Fruit fly (Drosophila melanogaster) whole organism, embryonic: ENCODE data around the gene CG11598.

ENCODE experiments used
- Atf6 ChIP-seq: fragments of 200-800 bp; sonication (Bioruptor generic); IDR thresholded peaks from 2 replicates; pipeline ENCODE4 v1.3.6; 2022; ENCODE audit warnings: missing biosample characterization, missing genetic modification characterization
- B-H1 ChIP-seq: fragments of 200-800 bp; sonication (Bioruptor generic); IDR thresholded peaks from 3 replicates; pipeline ENCODE4 v1.3.6; 2022; ENCODE audit warnings: missing biosample characterization, missing genetic modification characterization
- BtbVII ChIP-seq: fragments of 200-800 bp; sonication (Bioruptor generic); optimal IDR thresholded peaks from 3 replicates; lab custom pipeline; 2017; ENCODE audit warnings: missing biosample characterization, mild to moderate bottlenecking, missing genetic modification characterization
- CG11504 ChIP-seq: fragments of 200-800 bp; sonication (Bioruptor generic); optimal IDR thresholded peaks from 3 replicates; lab custom pipeline; 2019; ENCODE audit warnings: missing biosample characterization, mild to moderate bottlenecking, missing genetic modification characterization, moderate library complexity
- CG11560 ChIP-seq: fragments of 200-800 bp; sonication (Bioruptor generic); IDR thresholded peaks from 3 replicates; pipeline ENCODE4 v1.3.6; 2022; ENCODE audit warnings: missing biosample characterization, missing genetic modification characterization
- CG11696 ChIP-seq: fragments of 200-800 bp; sonication (Bioruptor generic); IDR thresholded peaks from 2 replicates; pipeline ENCODE4 v1.3.6; 2022; ENCODE audit warnings: missing biosample characterization, missing genetic modification characterization
- CG13424 ChIP-seq: fragments of 200-800 bp; sonication (Bioruptor generic); optimal IDR thresholded peaks from 2 replicates; lab custom pipeline; 2019; ENCODE audit warnings: missing biosample characterization, mild to moderate bottlenecking, missing genetic modification characterization, moderate library complexity
- CG14014 ChIP-seq: fragments of 200-800 bp; sonication (Bioruptor generic); IDR thresholded peaks from 2 replicates; pipeline ENCODE4 v1.3.6; 2022; ENCODE audit warnings: missing biosample characterization, missing genetic modification characterization
- CG14441 ChIP-seq: fragments of 200-800 bp; sonication (Bioruptor generic); IDR thresholded peaks from 2 replicates; pipeline ENCODE4 v1.3.6; 2022; ENCODE audit warnings: missing biosample characterization, missing genetic modification characterization
- CG15479 ChIP-seq: fragments of 200-800 bp; sonication (Bioruptor generic); optimal IDR thresholded peaks from 3 replicates; lab custom pipeline; 2019; ENCODE audit warnings: missing biosample characterization, mild to moderate bottlenecking, missing genetic modification characterization, moderate library complexity
- CG1602 ChIP-seq: fragments of 200-800 bp; sonication (Bioruptor generic); optimal IDR thresholded peaks from 3 replicates; lab custom pipeline; 2016; ENCODE audit warnings: missing biosample characterization, missing genetic modification characterization
- CG1647 ChIP-seq: fragments of 200-800 bp; sonication (Bioruptor generic); optimal IDR thresholded peaks from 3 replicates; lab custom pipeline; 2016; ENCODE audit warnings: missing biosample characterization, missing genetic modification characterization
- CG2120 ChIP-seq: fragments of 200-800 bp; sonication (Bioruptor generic); optimal IDR thresholded peaks from 3 replicates; lab custom pipeline; 2016; ENCODE audit warnings: missing biosample characterization, missing genetic modification characterization
- CG2712 ChIP-seq: fragments of 200-800 bp; optimal IDR thresholded peaks from 3 replicates; lab custom pipeline; 2019; ENCODE audit warnings: missing biosample characterization, mild to moderate bottlenecking, missing genetic modification characterization, moderate library complexity
- CG3281 ChIP-seq: fragments of 200-800 bp; sonication (Bioruptor generic); optimal IDR thresholded peaks from 3 replicates; lab custom pipeline; 2017; ENCODE audit warnings: missing biosample characterization, mild to moderate bottlenecking, missing genetic modification characterization
- CG33213 ChIP-seq: fragments of 200-800 bp; sonication (Bioruptor generic); optimal IDR thresholded peaks from 3 replicates; lab custom pipeline; 2016; ENCODE audit warnings: missing biosample characterization, missing genetic modification characterization
- CG3726 ChIP-seq: fragments of 200-800 bp; sonication (Bioruptor generic); IDR thresholded peaks from 3 replicates; pipeline ENCODE4, ENCODE4 v1.3.6; 2022; ENCODE audit warnings: missing biosample characterization, missing genetic modification characterization
- CG6272 ChIP-seq: fragments of 200-800 bp; sonication (Bioruptor generic); IDR thresholded peaks from 2 replicates; pipeline ENCODE4 v1.3.6; 2022; ENCODE audit warnings: missing biosample characterization, missing genetic modification characterization
- CG6689 ChIP-seq: fragments of 200-800 bp; sonication (Bioruptor generic); IDR thresholded peaks from 2 replicates; pipeline ENCODE4 v1.3.6; 2022; ENCODE audit warnings: missing biosample characterization, missing genetic modification characterization
- CG6854 ChIP-seq: fragments of 200-800 bp; sonication (Bioruptor generic); optimal IDR thresholded peaks from 3 replicates; lab custom pipeline; 2017; ENCODE audit warnings: missing biosample characterization, mild to moderate bottlenecking, missing genetic modification characterization
- CG7271 ChIP-seq: fragments of 200-800 bp; sonication (Bioruptor generic); optimal IDR thresholded peaks from 2 replicates; lab custom pipeline; 2018; ENCODE audit warnings: missing biosample characterization, mild to moderate bottlenecking, missing genetic modification characterization, moderate library complexity
- CG8359 ChIP-seq: fragments of 200-800 bp; sonication (Bioruptor generic); optimal IDR thresholded peaks from 2 replicates; lab custom pipeline; 2017; ENCODE audit warnings: missing biosample characterization, mild to moderate bottlenecking, missing genetic modification characterization, borderline replicate concordance
- CG9876 ChIP-seq: fragments of 200-800 bp; sonication (Bioruptor generic); optimal IDR thresholded peaks from 2 replicates; lab custom pipeline; 2016; ENCODE audit warnings: missing biosample characterization, missing genetic modification characterization
- Deaf1 ChIP-seq: fragments of 200-800 bp; optimal IDR thresholded peaks from 3 replicates; lab custom pipeline; 2019; ENCODE audit warnings: missing biosample characterization, mild to moderate bottlenecking, missing genetic modification characterization, moderate library complexity
- Doc3 ChIP-seq: fragments of 200-800 bp; sonication (Bioruptor generic); IDR thresholded peaks from 3 replicates; pipeline ENCODE4 v1.3.6; 2022; ENCODE audit warnings: missing biosample characterization, missing genetic modification characterization; ENCODE audit not compliant: partially characterized antibody
- HHEX ChIP-seq: fragments of 200-800 bp; sonication (Bioruptor generic); optimal IDR thresholded peaks from 3 replicates; lab custom pipeline; 2017; ENCODE audit warnings: missing biosample characterization, mild to moderate bottlenecking, missing genetic modification characterization, missing genetic modification reagents
- Hand ChIP-seq: fragments of 200-800 bp; sonication (Bioruptor generic); optimal IDR thresholded peaks from 2 replicates; lab custom pipeline; 2017; ENCODE audit warnings: mild to moderate bottlenecking, missing biosample characterization, missing genetic modification reagents, missing genetic modification characterization
- Hey ChIP-seq: fragments of 200-800 bp; sonication (Bioruptor generic); optimal IDR thresholded peaks from 3 replicates; lab custom pipeline; 2018; ENCODE audit warnings: missing biosample characterization, mild to moderate bottlenecking, missing genetic modification characterization
- Mad ChIP-seq: fragments of 200-800 bp; sonication (Bioruptor generic); optimal IDR thresholded peaks from 2 replicates; lab custom pipeline; 2016; ENCODE audit warnings: missing biosample characterization, missing genetic modification characterization
- Meics ChIP-seq: fragments of 200-800 bp; sonication (Bioruptor generic); optimal IDR thresholded peaks from 2 replicates; lab custom pipeline; 2017; ENCODE audit warnings: missing biosample characterization, mild to moderate bottlenecking, missing genetic modification characterization
- Mrtf ChIP-seq: fragments of 200-800 bp; sonication (Bioruptor generic); IDR thresholded peaks from 3 replicates; pipeline ENCODE4 v1.3.6; 2022; ENCODE audit warnings: missing biosample characterization, missing genetic modification characterization
- Neu2 ChIP-seq: fragments of 200-800 bp; sonication (Bioruptor generic); optimal IDR thresholded peaks from 3 replicates; lab custom pipeline; 2016; ENCODE audit warnings: missing biosample characterization, missing genetic modification characterization, borderline replicate concordance
- Oaz ChIP-seq: fragments of 200-800 bp; sonication (Bioruptor generic); IDR thresholded peaks from 2 replicates; pipeline ENCODE4 v1.3.6; 2022; ENCODE audit warnings: missing biosample characterization, missing genetic modification characterization
- Ptx1 ChIP-seq: fragments of 200-800 bp; sonication (Bioruptor generic); IDR thresholded peaks from 2 replicates; pipeline ENCODE4 v1.3.6; 2022; ENCODE audit warnings: missing biosample characterization, missing genetic modification characterization
- Side ChIP-seq: fragments of 200-800 bp; sonication (Bioruptor generic); optimal IDR thresholded peaks from 2 replicates; lab custom pipeline; 2016; ENCODE audit warnings: missing biosample characterization, missing genetic modification characterization
- Six4 ChIP-seq: fragments of 200-800 bp; sonication (Bioruptor generic); optimal IDR thresholded peaks from 2 replicates; lab custom pipeline; 2016; ENCODE audit warnings: missing biosample characterization, missing genetic modification characterization
- Xbp1 ChIP-seq: fragments of 200-800 bp; sonication (Bioruptor generic); optimal IDR thresholded peaks from 3 replicates; lab custom pipeline; 2016; ENCODE audit warnings: missing biosample characterization, mild to moderate bottlenecking, missing genetic modification characterization
- ac ChIP-seq: fragments of 200-800 bp; sonication (Bioruptor generic); optimal IDR thresholded peaks from 3 replicates; lab custom pipeline; 2017; ENCODE audit warnings: missing biosample characterization, mild to moderate bottlenecking, missing genetic modification characterization
- dmrt11E ChIP-seq: fragments of 200-800 bp; sonication (Bioruptor generic); optimal IDR thresholded peaks from 3 replicates; lab custom pipeline; 2018; ENCODE audit warnings: missing biosample characterization, mild to moderate bottlenecking, missing genetic modification characterization, moderate library complexity
- gfzf ChIP-seq: fragments of 200-800 bp; sonication (Bioruptor generic); optimal IDR thresholded peaks from 2 replicates; lab custom pipeline; 2016; ENCODE audit warnings: missing biosample characterization, mild to moderate bottlenecking, missing genetic modification characterization, moderate library complexity
- hb ChIP-seq: fragments of 200-800 bp; sonication (Bioruptor generic); IDR thresholded peaks from 3 replicates; pipeline ENCODE4 v1.3.6; 2022; ENCODE audit warnings: missing biosample characterization, missing genetic modification characterization; ENCODE audit not compliant: partially characterized antibody
- lmd ChIP-seq: fragments of 200-800 bp; sonication (Bioruptor generic); IDR thresholded peaks from 2 replicates; pipeline ENCODE4 v1.3.6; 2022; ENCODE audit warnings: missing biosample characterization, missing genetic modification characterization
- luna ChIP-seq: fragments of 200-800 bp; sonication (Bioruptor generic); optimal IDR thresholded peaks from 2 replicates; lab custom pipeline; 2016; ENCODE audit warnings: missing biosample characterization, missing genetic modification characterization
- nmo ChIP-seq: fragments of 200-800 bp; sonication (Bioruptor generic); optimal IDR thresholded peaks from 2 replicates; lab custom pipeline; 2018; ENCODE audit warnings: missing biosample characterization, mild to moderate bottlenecking, missing genetic modification characterization, moderate library complexity
- pho ChIP-seq: fragments of 200-800 bp; sonication (Bioruptor generic); optimal IDR thresholded peaks from 2 replicates; lab custom pipeline; 2016; ENCODE audit warnings: missing biosample characterization, missing genetic modification characterization
- phol ChIP-seq: fragments of 200-800 bp; sonication (Bioruptor generic); optimal IDR thresholded peaks from 3 replicates; lab custom pipeline; 2018; ENCODE audit warnings: missing biosample characterization, mild to moderate bottlenecking, missing genetic modification characterization, moderate library complexity
- pum ChIP-seq: fragments of 200-800 bp; sonication (Bioruptor generic); optimal IDR thresholded peaks from 2 replicates; lab custom pipeline; 2016; ENCODE audit warnings: missing biosample characterization, missing genetic modification characterization
- slp2 ChIP-seq: fragments of 200-800 bp; sonication (Bioruptor generic); optimal IDR thresholded peaks from 2 replicates; lab custom pipeline; 2016; ENCODE audit warnings: missing biosample characterization, missing genetic modification characterization
- tgo ChIP-seq: fragments of 200-800 bp; sonication (Bioruptor generic); IDR thresholded peaks from 3 replicates; pipeline ENCODE4 v1.3.6; 2022; ENCODE audit warnings: missing biosample characterization, missing genetic modification characterization
- tup ChIP-seq: fragments of 200-800 bp; sonication (Bioruptor generic); optimal IDR thresholded peaks from 2 replicates; lab custom pipeline; 2016; ENCODE audit warnings: missing biosample characterization, mild to moderate bottlenecking, missing genetic modification characterization, moderate library complexity
- unc-4 ChIP-seq: fragments of 200-800 bp; sonication (Bioruptor generic); IDR thresholded peaks from 2 replicates; pipeline ENCODE4 v1.3.6; 2022; ENCODE audit warnings: missing biosample characterization, missing genetic modification characterization; ENCODE audit not compliant: partially characterized antibody

The CG11598 gene

dm6 chr3R:12591672-12592071, 43.0 kb upstream of the CG11598 start (continued):
- TF ChIP-seq Meics (GFP tag; lab: Kevin White, UChicago) = peak; percentile 59
- TF ChIP-seq CG11560 (tag; lab: Robert Waterston, UW) = no peak
- TF ChIP-seq tup = no peak
- TF ChIP-seq slp2 (GFP tag; lab: Kevin White, UChicago) = no peak
- peak; percentile 66 for TF ChIP-seq CG11504
- no peak for TF ChIP-seq CG11696
- TF ChIP-seq dmrt11E = no peak
- no peak for TF ChIP-seq Mad (GFP tag; lab: Kevin White, UChicago)
- peak; percentile 60; the same call in 1 of the 2 replicates for TF ChIP-seq Ptx1 (GFP tag; lab: Robert Waterston, UW)
- TF ChIP-seq tgo (GFP tag; lab: Robert Waterston, UW) = peak; percentile 46; the same call in 2 of the 3 replicates
- peak; percentile 7 for TF ChIP-seq Hand (GFP tag; lab: Kevin White, UChicago)
- no peak for TF ChIP-seq CG15479 (GFP tag; lab: Kevin White, UChicago)
- no peak for TF ChIP-seq Hey (tag; lab: Kevin White, UChicago)
- TF ChIP-seq pum (GFP tag; lab: Kevin White, UChicago) = peak; percentile 29
- no peak for TF ChIP-seq CG6854 (GFP tag; lab: Kevin White, UChicago)
- peak; percentile 7 for TF ChIP-seq CG1647 (GFP tag; lab: Kevin White, UChicago)
- TF ChIP-seq Xbp1 = peak; percentile 39
- TF ChIP-seq CG7271 (tag; lab: Kevin White, UChicago) = no peak
- TF ChIP-seq CG1602 (GFP tag; lab: Kevin White, UChicago) = peak; percentile 3
- TF ChIP-seq BtbVII (GFP tag; lab: Kevin White, UChicago) = no peak
- TF ChIP-seq CG3281 (GFP tag; lab: Kevin White, UChicago) = peak; percentile 35
- no peak for TF ChIP-seq luna (GFP tag; lab: Kevin White, UChicago)
- peak; percentile 41; the same call in 1 of the 2 replicates for TF ChIP-seq Atf6 (GFP tag; lab: Robert Waterston, UW)
- TF ChIP-seq Doc3 (GFP tag; lab: Robert Waterston, UW) = no peak
- TF ChIP-seq B-H1 (GFP tag; lab: Robert Waterston, UW) = no peak
- no peak for TF ChIP-seq Neu2 (GFP tag; lab: Kevin White, UChicago)
- TF ChIP-seq CG13424 (tag; lab: Kevin White, UChicago) = peak; percentile 24
- no peak for TF ChIP-seq CG3726 (GFP tag; lab: Robert Waterston, UW)
- TF ChIP-seq HHEX (GFP tag; lab: Kevin White, UChicago) = peak; percentile 36
- no peak for TF ChIP-seq Side (GFP tag; lab: Kevin White, UChicago)
- TF ChIP-seq unc-4 = no peak
- peak; percentile 28 for TF ChIP-seq nmo (GFP tag; lab: Kevin White, UChicago)
- peak; percentile 64 for TF ChIP-seq CG2120
- TF ChIP-seq ac = no peak
- 0 out of 3 replicates have a peak, but pooled peaks have one; percentile 8 for TF ChIP-seq Mrtf (GFP tag; lab: Robert Waterston, UW)
- TF ChIP-seq gfzf (GFP tag; lab: Kevin White, UChicago) = no peak
- peak; percentile 44 for TF ChIP-seq CG6689
- no peak for TF ChIP-seq CG8359 (GFP tag; lab: Kevin White, UChicago)
- TF ChIP-seq CG14441 (GFP tag; lab: Robert Waterston, UW) = peak; percentile 36
- TF ChIP-seq CG2712 (tag; lab: Kevin White, UChicago) = peak; percentile 24
- peak; percentile 29; the same call in 1 of the 2 replicates for TF ChIP-seq lmd (GFP tag; lab: Robert Waterston, UW)
- no peak for TF ChIP-seq Oaz (GFP tag; lab: Robert Waterston, UW)
- no peak for TF ChIP-seq Six4 (GFP tag; lab: Kevin White, UChicago)
- TF ChIP-seq hb (GFP tag; lab: Robert Waterston, UW) = no peak
- TF ChIP-seq pho = no peak
- TF ChIP-seq CG14014 = 0 out of 2 replicates have a peak, but pooled peaks have one; percentile 17
- TF ChIP-seq phol (tag; lab: Kevin White, UChicago) = no peak
- no peak for TF ChIP-seq CG9876 (GFP tag; lab: Kevin White, UChicago)
- no peak for TF ChIP-seq CG6272 (GFP tag; lab: Robert Waterston, UW)
- TF ChIP-seq Deaf1 (tag; lab: Kevin White, UChicago) = no peak
- no peak for TF ChIP-seq CG33213 (GFP tag; lab: Kevin White, UChicago)
